Worm (Caenorhabditis elegans) whole organism, young adult: ENCODE results near the gene srsx-8.

ENCODE experiments used
- B0261.1 ChIP-seq: sonication (generic microtip); optimal IDR thresholded peaks from 2 replicates; lab custom pipeline; 2016; ENCODE audit warnings: mild to moderate bottlenecking, missing genetic modification characterization, moderate library complexity, missing compliant biosample characterization
- F22D6.2 ChIP-seq: sonication (generic microtip); optimal IDR thresholded peaks from 2 replicates; lab custom pipeline; 2016; ENCODE audit warnings: mild to moderate bottlenecking, missing genetic modification characterization, missing compliant biosample characterization
- F33H1.4 ChIP-seq: fragments of 200-800 bp; sonication (Bioruptor generic); IDR thresholded peaks from 2 replicates; pipeline ENCODE4 v1.3.6; 2022; ENCODE audit warnings: missing genetic modification reagents, missing genetic modification characterization, missing compliant biosample characterization
- ama-1 ChIP-seq, 3 experiments: fragments of 150-350 bp in 1 of 3; sonication (generic microtip) in 2 of 3; optimal IDR thresholded peaks; 2 replicates each; lab custom pipeline; 2014 to 2018; ENCODE audit warnings: missing biosample characterization in 2 of 3, missing genetic modification characterization in 2 of 3, missing genetic modification reagents in 2 of 3
- hmg-20 ChIP-seq: fragments of 200-800 bp; sonication (Bioruptor generic); IDR thresholded peaks from 2 replicates; pipeline ENCODE4 v1.3.6; 2022; ENCODE audit warnings: missing genetic modification reagents, missing genetic modification characterization, missing compliant biosample characterization
- let-607 ChIP-seq, 2 experiments: fragments of 200-800 bp in 1 of 2; sonication (Bioruptor generic) in 1 of 2; sonication (generic microtip) in 1 of 2; optimal IDR thresholded peaks; 2 replicates each; lab custom pipeline; 2016 to 2018; ENCODE audit warnings: mild to moderate bottlenecking in 2 of 2, missing compliant biosample characterization in 2 of 2, missing genetic modification characterization in 2 of 2, moderate library complexity in 2 of 2, missing genotype in 1 of 2
- snpc-4 ChIP-seq, 5 experiments: fragments of 150-350 bp in 1 of 5; sonication (generic microtip) in 4 of 5; optimal IDR thresholded peaks; 2 replicates each; lab custom pipeline; 2014 to 2018; ENCODE audit warnings: missing genetic modification characterization in 5 of 5, missing biosample characterization in 3 of 5, antibody characterized with exemption in 2 of 5, mild to moderate bottlenecking in 2 of 5, missing compliant biosample characterization in 2 of 5, missing genotype in 2 of 5, moderate library complexity in 2 of 5, missing genetic modification reagents in 1 of 5
- ztf-6 ChIP-seq: fragments of 200-800 bp; sonication (Bioruptor generic); IDR thresholded peaks from 2 replicates; pipeline ENCODE4 v1.3.6; 2022; ENCODE audit warnings: missing genetic modification reagents, missing genetic modification characterization, missing compliant biosample characterization

DNA sequence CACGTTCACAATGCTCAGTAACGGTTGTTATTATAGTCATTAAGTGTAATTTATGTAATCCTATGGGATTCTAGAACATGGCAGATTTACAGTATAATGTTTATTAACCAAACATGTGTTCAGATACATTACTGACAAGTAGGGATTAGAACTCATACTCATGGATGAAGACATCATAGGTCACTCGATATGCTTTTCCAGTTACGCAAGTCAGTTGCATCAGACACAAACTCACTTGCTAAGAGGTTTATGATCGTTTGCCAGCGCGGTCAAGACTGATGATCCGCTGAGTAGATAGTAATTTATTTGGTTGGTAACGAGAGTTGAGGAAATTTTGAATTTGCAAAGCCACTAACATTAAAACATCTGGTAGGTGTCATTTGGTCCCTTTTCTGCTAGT, 21.7 kb upstream of the srsx-8 start:
- TF ChIP-seq let-607 (tag; optimal IDR thresholded peaks at IDR 0.05; lab: Kevin White, UChicago) = no peak
- no peak for TF ChIP-seq ztf-6
- no peak for TF ChIP-seq F22D6.2
- no peak for TF ChIP-seq B0261.1 (tag; lab: Kevin White, UChicago)
- TF ChIP-seq hmg-20 = no peak
- TF ChIP-seq F33H1.4 (GFP tag; lab: Robert Waterston, UW) = no peak
- no peak for TF ChIP-seq ama-1 (optimal IDR thresholded peaks at IDR 0.05; lab: Kevin White, UChicago)
- TF ChIP-seq ama-1 (GFP tag; optimal IDR thresholded peaks at IDR 0.05; lab: Kevin White, UChicago) = no peak
- no peak for TF ChIP-seq snpc-4 (GFP tag; optimal IDR thresholded peaks at IDR 0.05; lab: Kevin White, UChicago)
- no peak for TF ChIP-seq snpc-4 (tag; optimal IDR thresholded peaks at IDR 0.05; lab: Kevin White, UChicago)
